Worm (Caenorhabditis elegans) whole organism, late embryonic: Measurements from ENCODE around the gene F26F4.8.

Experiments
- C08G9.2 ChIP-seq: sonication (generic microtip); optimal IDR thresholded peaks from 2 replicates; lab custom pipeline; 2016; ENCODE audit warnings: mild to moderate bottlenecking, missing genetic modification characterization, moderate library complexity, missing compliant biosample characterization
- K02D7.2 ChIP-seq: sonication (generic microtip); optimal IDR thresholded peaks from 2 replicates; lab custom pipeline; 2017; ENCODE audit warnings: mild to moderate bottlenecking, missing genetic modification characterization, missing compliant biosample characterization
- Y22D7AL.16 ChIP-seq: sonication (generic microtip); optimal IDR thresholded peaks from 2 replicates; lab custom pipeline; 2016; ENCODE audit warnings: missing genetic modification characterization, missing compliant biosample characterization
- ama-1 ChIP-seq: fragments of 150-350 bp; optimal IDR thresholded peaks from 2 replicates; lab custom pipeline; 2014
- ceh-14 ChIP-seq: sonication (generic microtip); optimal IDR thresholded peaks from 2 replicates; lab custom pipeline; 2016; ENCODE audit warnings: missing genotype, missing genetic modification characterization, missing compliant biosample characterization
- ceh-18 ChIP-seq: sonication (generic microtip); optimal IDR thresholded peaks from 2 replicates; lab custom pipeline; 2016; ENCODE audit warnings: missing genetic modification characterization, missing compliant biosample characterization
- ceh-19 ChIP-seq: fragments of 200-800 bp; sonication (Bioruptor generic); optimal IDR thresholded peaks from 2 replicates; lab custom pipeline; 2018; ENCODE audit warnings: mild to moderate bottlenecking, missing genetic modification characterization, missing compliant biosample characterization
- ceh-30 ChIP-seq: fragments of 150-350 bp; optimal IDR thresholded peaks from 2 replicates; lab custom pipeline; 2014; ENCODE audit warnings: missing biosample characterization, missing genetic modification characterization
- ceh-31 ChIP-seq: sonication (generic microtip); optimal IDR thresholded peaks from 2 replicates; lab custom pipeline; 2016; ENCODE audit warnings: missing genetic modification characterization, missing compliant biosample characterization
- ceh-34 ChIP-seq: sonication (generic microtip); optimal IDR thresholded peaks from 2 replicates; lab custom pipeline; 2016; ENCODE audit warnings: mild to moderate bottlenecking, missing genetic modification characterization, missing compliant biosample characterization
- ceh-45 ChIP-seq: fragments of 200-800 bp; sonication (Bioruptor generic); IDR thresholded peaks from 2 replicates; pipeline ENCODE4 v1.3.6; 2022; ENCODE audit warnings: missing genetic modification reagents, missing genetic modification characterization, missing compliant biosample characterization
- ceh-48 ChIP-seq: sonication (generic microtip); optimal IDR thresholded peaks from 2 replicates; lab custom pipeline; 2016; ENCODE audit warnings: missing genetic modification characterization, inconsistent platforms, missing compliant biosample characterization
- ceh-6 ChIP-seq: fragments of 200-800 bp; sonication (Bioruptor generic); optimal IDR thresholded peaks from 2 replicates; lab custom pipeline; 2018; ENCODE audit warnings: mild to moderate bottlenecking, missing genetic modification characterization, missing compliant biosample characterization
- elt-4 ChIP-seq: sonication (generic microtip); optimal IDR thresholded peaks from 2 replicates; lab custom pipeline; 2016; ENCODE audit warnings: missing genetic modification characterization, missing compliant biosample characterization
- ets-4 ChIP-seq: sonication (generic microtip); optimal IDR thresholded peaks from 2 replicates; lab custom pipeline; 2016; ENCODE audit warnings: missing genetic modification characterization, missing compliant biosample characterization
- eyg-1 ChIP-seq: sonication (generic microtip); optimal IDR thresholded peaks from 2 replicates; lab custom pipeline; 2016; ENCODE audit warnings: missing genotype, missing genetic modification characterization, missing compliant biosample characterization
- fkh-10 ChIP-seq: fragments of 150-350 bp; optimal IDR thresholded peaks from 2 replicates; lab custom pipeline; 2014; ENCODE audit warnings: missing biosample characterization, missing genetic modification reagents, missing genetic modification characterization
- gmeb-2 ChIP-seq: sonication (generic microtip); optimal IDR thresholded peaks from 2 replicates; lab custom pipeline; 2016; ENCODE audit warnings: missing genetic modification characterization, inconsistent platforms, missing compliant biosample characterization
- hlh-13 ChIP-seq: fragments of 200-800 bp; sonication (Bioruptor generic); optimal IDR thresholded peaks from 2 replicates; lab custom pipeline; 2018; ENCODE audit warnings: mild to moderate bottlenecking, missing genetic modification characterization, missing compliant biosample characterization
- hlh-6 ChIP-seq: sonication (generic microtip); optimal IDR thresholded peaks from 2 replicates; lab custom pipeline; 2016; ENCODE audit warnings: missing genotype, missing genetic modification characterization, missing compliant biosample characterization
- lin-11 ChIP-seq: fragments of 200-800 bp; sonication (Bioruptor generic); optimal IDR thresholded peaks from 2 replicates; lab custom pipeline; 2018; ENCODE audit warnings: mild to moderate bottlenecking, missing genetic modification characterization, missing compliant biosample characterization
- mec-3 ChIP-seq: sonication (generic microtip); optimal IDR thresholded peaks from 2 replicates; lab custom pipeline; 2016; ENCODE audit warnings: borderline replicate concordance, missing genetic modification characterization, missing compliant biosample characterization
- nhr-232 ChIP-seq: sonication (generic microtip); optimal IDR thresholded peaks from 2 replicates; lab custom pipeline; 2016; ENCODE audit warnings: missing genetic modification characterization, missing compliant biosample characterization
- pag-3 ChIP-seq: sonication (generic microtip); optimal IDR thresholded peaks from 2 replicates; lab custom pipeline; 2016; ENCODE audit warnings: missing compliant biosample characterization, missing genetic modification characterization, borderline replicate concordance
- pat-9 ChIP-seq: fragments of 200-800 bp; sonication (Bioruptor generic); optimal IDR thresholded peaks from 2 replicates; lab custom pipeline; 2018; ENCODE audit warnings: mild to moderate bottlenecking, missing genetic modification characterization, moderate library complexity, missing compliant biosample characterization
- pax-1 ChIP-seq: fragments of 150-350 bp; optimal IDR thresholded peaks from 2 replicates; lab custom pipeline; 2014; ENCODE audit warnings: missing biosample characterization, missing genetic modification characterization
- pha-4 ChIP-seq: fragments of 150-350 bp; optimal IDR thresholded peaks from 2 replicates; lab custom pipeline; 2018; ENCODE audit warnings: missing biosample characterization, missing genetic modification reagents, missing genetic modification characterization
- ref-2 ChIP-seq: sonication (generic microtip); optimal IDR thresholded peaks from 2 replicates; lab custom pipeline; 2016; ENCODE audit warnings: missing genetic modification characterization, missing compliant biosample characterization
- rnt-1 ChIP-seq: sonication (generic microtip); optimal IDR thresholded peaks from 2 replicates; lab custom pipeline; 2016; ENCODE audit warnings: missing genetic modification characterization, missing compliant biosample characterization
- sox-4 ChIP-seq: sonication (generic microtip); optimal IDR thresholded peaks from 2 replicates; lab custom pipeline; 2017; ENCODE audit warnings: mild to moderate bottlenecking, missing genetic modification characterization, inconsistent platforms, missing compliant biosample characterization
- syd-9 ChIP-seq: sonication (generic microtip); optimal IDR thresholded peaks from 2 replicates; lab custom pipeline; 2016; ENCODE audit warnings: mild to moderate bottlenecking, missing genetic modification characterization, moderate library complexity, missing compliant biosample characterization
- tbx-2 ChIP-seq: sonication (generic microtip); optimal IDR thresholded peaks from 2 replicates; lab custom pipeline; 2016; ENCODE audit warnings: missing genetic modification characterization, missing compliant biosample characterization
- tbx-7 ChIP-seq: sonication (generic microtip); optimal IDR thresholded peaks from 2 replicates; lab custom pipeline; 2016; ENCODE audit warnings: missing genotype, missing genetic modification characterization, missing compliant biosample characterization
- unc-3 ChIP-seq, 2 experiments: fragments of 200-800 bp in 1 of 2; sonication (Bioruptor generic) in 1 of 2; sonication (generic microtip) in 1 of 2; conservative IDR thresholded peaks in 1 of 2; optimal IDR thresholded peaks in 1 of 2; 2 replicates each; pipeline versions ENCODE4 v1.3.6 to Lab custom; 2016 to 2022; ENCODE audit warnings: missing compliant biosample characterization in 2 of 2, missing genetic modification characterization in 2 of 2, missing genetic modification reagents in 1 of 2
- unc-42 ChIP-seq: sonication (generic microtip); optimal IDR thresholded peaks from 2 replicates; lab custom pipeline; 2016; ENCODE audit warnings: missing genotype, missing genetic modification characterization, missing compliant biosample characterization
- unc-86 ChIP-seq: sonication (generic microtip); optimal IDR thresholded peaks from 2 replicates; lab custom pipeline; 2016; ENCODE audit warnings: missing genetic modification characterization, missing compliant biosample characterization
- zip-5 ChIP-seq: sonication (generic microtip); optimal IDR thresholded peaks from 2 replicates; lab custom pipeline; 2016; ENCODE audit warnings: missing genetic modification characterization, missing compliant biosample characterization
- ztf-16 ChIP-seq: sonication (generic microtip); optimal IDR thresholded peaks from 2 replicates; lab custom pipeline; 2017; ENCODE audit warnings: missing genetic modification characterization, missing compliant biosample characterization

F26F4.8 gene

ce11 chrIII:4947352-4947751 lies 42.1 kb upstream of the F26F4.8 start (continued):
- TF ChIP-seq ceh-34 (tag; lab: Kevin White, UChicago) (peak; percentile 84), ets-4 (tag; lab: Kevin White, UChicago) (peak; percentile 19), pat-9 (tag; lab: Kevin White, UChicago) (no peak), elt-4 (tag; lab: Kevin White, UChicago) (no peak), sox-4 (tag; lab: Kevin White, UChicago) (peak; percentile 6)

ce11 chrIII:4944213-4944612 lies 38.9 kb upstream of the F26F4.8 start, which contains the start of gene ntl-9:
ntl-9 (plus strand) TSS chrIII:4944513.
- no peak for TF ChIP-seq ceh-48
- no peak for TF ChIP-seq pax-1 (tag; lab: Kevin White, UChicago)
- no peak for TF ChIP-seq Y22D7AL.16 (tag; lab: Kevin White, UChicago)
- TF ChIP-seq eyg-1 (tag; lab: Kevin White, UChicago) = no peak
- TF ChIP-seq ceh-6 (GFP tag; lab: Kevin White, UChicago) = no peak
- no peak for TF ChIP-seq mec-3 (tag; lab: Kevin White, UChicago)
- TF ChIP-seq ztf-16 (tag; lab: Kevin White, UChicago) = no peak
- TF ChIP-seq syd-9 (tag; lab: Kevin White, UChicago) = no peak
- TF ChIP-seq ceh-14 (tag; lab: Kevin White, UChicago) = no peak
- no peak for TF ChIP-seq ceh-18 (tag; lab: Kevin White, UChicago)
- TF ChIP-seq C08G9.2 (tag; lab: Kevin White, UChicago) = no peak
- no peak for TF ChIP-seq ama-1 (lab: Kevin White, UChicago)
- TF ChIP-seq unc-86 (tag; lab: Kevin White, UChicago) = no peak

- TF ChIP-seq pha-4 (tag; lab: Kevin White, UChicago) = no peak
Observed at ce11 chrIII:4939267-4939666, 34.0 kb upstream of the F26F4.8 start, which contains the start of gene rpb-2. rpb-2 (plus strand) TSS chrIII:4939567.

- no peak for TF ChIP-seq ets-4 (tag; lab: Kevin White, UChicago)
- TF ChIP-seq, all 69 proteins: peak for 0
Observed at ce11 chrIII:4937022-4937421, 31.7 kb upstream of the F26F4.8 start, which contains the start of gene fsn-1. fsn-1 (plus strand) TSS chrIII:4937322.

- TF ChIP-seq gmeb-2 (tag; lab: Kevin White, UChicago) = no peak
- TF ChIP-seq ceh-19 = no peak
- no peak for TF ChIP-seq ceh-31 (tag; lab: Kevin White, UChicago)
- TF ChIP-seq unc-42 (tag; lab: Kevin White, UChicago) = no peak
- no peak for TF ChIP-seq nhr-232
- TF ChIP-seq tbx-7 = no peak
- no peak for TF ChIP-seq unc-86 (tag; lab: Kevin White, UChicago)
- TF ChIP-seq rnt-1 (tag; lab: Kevin White, UChicago) = no peak
- no peak for TF ChIP-seq lin-11 (tag; lab: Kevin White, UChicago)
- TF ChIP-seq pha-4 (tag; lab: Kevin White, UChicago) = no peak
- no peak for TF ChIP-seq ceh-30 (tag; lab: Kevin White, UChicago)
- TF ChIP-seq ceh-6 (GFP tag; lab: Kevin White, UChicago) = no peak
- TF ChIP-seq hlh-13 (GFP tag; lab: Kevin White, UChicago) = no peak
Observed at ce11 chrIII:4934896-4935628, 29.8 kb upstream of the F26F4.8 start, which contains the start of gene mrps-18C. mrps-18C (plus strand) TSS chrIII:4935578.

- TF ChIP-seq fkh-10 (GFP tag; lab: Kevin White, UChicago) (no peak), ref-2 (no peak), K02D7.2 (tag; lab: Kevin White, UChicago) (no peak), ceh-45 (GFP tag; lab: Robert Waterston, UW) (no peak), tbx-2 (tag; lab: Kevin White, UChicago) (no peak), zip-5 (tag; lab: Kevin White, UChicago) (no peak), hlh-13 (GFP tag; lab: Kevin White, UChicago) (no peak), pag-3 (tag; lab: Kevin White, UChicago) (no peak), ztf-16 (tag; lab: Kevin White, UChicago) (no peak), unc-3 (GFP tag; conservative IDR thresholded peaks at IDR 0.05; lab: Robert Waterston, UW) (no peak), unc-3 (tag; optimal IDR thresholded peaks at IDR 0.05; lab: Kevin White, UChicago) (no peak), ceh-19 (no peak), ceh-18 (tag; lab: Kevin White, UChicago) (no peak), hlh-6 (no peak)
Observed at ce11 chrIII:4932203-4932699, 27.0 kb upstream of the F26F4.8 start, which contains the start of the genes C26E6.12 and eri-9. C26E6.12 (minus strand) TSS chrIII:4932253. eri-9 (plus strand) TSS chrIII:4932450.
